Fruit fly (Drosophila melanogaster): Measurements from ENCODE around the gene CG4757.

DNA sequence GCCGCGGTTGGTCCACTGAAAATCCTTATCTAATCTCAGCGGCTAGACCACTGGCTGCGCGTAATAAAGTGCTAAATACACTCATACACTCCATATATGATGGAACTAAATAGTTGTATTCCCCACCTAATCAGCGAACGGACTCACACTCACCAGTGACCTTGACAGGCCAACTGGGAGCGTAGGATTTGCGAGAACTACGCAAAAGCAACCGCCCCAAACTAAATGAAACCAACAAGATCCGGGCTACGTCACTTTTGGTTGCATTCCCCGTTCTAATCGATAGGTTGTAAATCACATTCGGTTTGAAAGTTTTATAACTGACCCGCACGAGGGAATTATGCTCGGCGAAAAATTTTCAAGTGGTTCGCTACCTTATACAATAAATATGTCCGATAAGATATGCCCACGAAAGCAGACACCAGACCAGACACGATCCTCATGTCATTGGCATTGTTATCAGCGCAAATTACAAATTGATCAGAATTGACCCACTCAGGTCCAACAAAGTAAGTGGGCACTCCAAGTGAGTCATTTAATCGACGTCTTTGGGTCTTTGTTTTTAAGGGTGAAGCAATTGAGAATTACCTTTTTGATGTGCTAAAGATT is 38.3 kb downstream of the CG4757 start:
- TF ChIP-seq CG8478 (optimal IDR thresholded peaks at IDR 0.05) (no peak), CTCF (optimal IDR thresholded peaks at IDR 0.05) (no peak)
